Worm (Caenorhabditis elegans) whole organism, L4 larva: ENCODE measurements around the gene clec-8.
A peak's percentile ranks its signal among the peaks of the same experiment; 100 is the strongest.

Source experiments
- fkh-10 ChIP-seq: fragments of 150-350 bp; optimal IDR thresholded peaks from 2 replicates; lab custom pipeline; 2014; ENCODE audit warnings: missing biosample characterization, missing genetic modification reagents, missing genetic modification characterization
- hlh-30 ChIP-seq: sonication (generic microtip); optimal IDR thresholded peaks from 2 replicates; lab custom pipeline; 2017; ENCODE audit warnings: antibody characterized with exemption, mild to moderate bottlenecking, missing genetic modification characterization, missing compliant biosample characterization; ENCODE audit not compliant: insufficient read depth
- lin-1 ChIP-seq: fragments of 200-800 bp; sonication (Bioruptor generic); IDR thresholded peaks from 2 replicates; pipeline ENCODE4 v1.3.6; 2022; ENCODE audit warnings: missing genetic modification reagents, missing genetic modification characterization, missing compliant biosample characterization
- lin-15B ChIP-seq: fragments of 150-350 bp; sonication (generic microtip); optimal IDR thresholded peaks from 3 replicates; lab custom pipeline; 2014; ENCODE audit warnings: missing biosample characterization, missing genetic modification characterization
- lir-3 ChIP-seq: sonication (generic microtip); optimal IDR thresholded peaks from 2 replicates; lab custom pipeline; 2016; ENCODE audit warnings: mild to moderate bottlenecking, missing genetic modification characterization, missing compliant biosample characterization
- lsy-2 ChIP-seq, 2 experiments: fragments of 150-350 bp in 1 of 2; sonication (generic microtip) in 1 of 2; optimal IDR thresholded peaks; 2 replicates each; lab custom pipeline; 2014 to 2017; ENCODE audit warnings: missing biosample characterization in 2 of 2, missing genetic modification characterization in 2 of 2
- mep-1 ChIP-seq: fragments of 150-350 bp; sonication (generic microtip); optimal IDR thresholded peaks from 3 replicates; lab custom pipeline; 2014; ENCODE audit warnings: missing biosample characterization, missing genetic modification characterization
- nhr-42 ChIP-seq: fragments of 200-800 bp; sonication (Bioruptor generic); IDR thresholded peaks from 2 replicates; pipeline ENCODE4 v1.3.6; 2022; ENCODE audit warnings: missing genetic modification characterization, missing compliant biosample characterization
- nhr-77 ChIP-seq: fragments of 150-350 bp; optimal IDR thresholded peaks from 2 replicates; lab custom pipeline; 2014; ENCODE audit warnings: missing biosample characterization, missing genetic modification characterization
- php-3 ChIP-seq: fragments of 200-800 bp; sonication (Bioruptor generic); IDR thresholded peaks from 2 replicates; pipeline ENCODE4 v1.3.6; 2022; ENCODE audit warnings: missing genetic modification reagents, missing genetic modification characterization, missing compliant biosample characterization
- saeg-2 ChIP-seq: fragments of 200-800 bp; sonication (Bioruptor generic); IDR thresholded peaks from 2 replicates; pipeline ENCODE4 v1.3.6; 2022; ENCODE audit warnings: missing genetic modification reagents, missing genetic modification characterization, missing compliant biosample characterization
- snpc-4 ChIP-seq: fragments of 150-350 bp; optimal IDR thresholded peaks from 2 replicates; lab custom pipeline; 2014; ENCODE audit warnings: missing biosample characterization, missing genetic modification characterization
- unc-62 ChIP-seq, 3 experiments: fragments of 150-350 bp in 1 of 3; sonication (generic microtip); optimal IDR thresholded peaks in 2 of 3; peaks in 1 of 3; 1 replicate in 1 of 3; 2 replicates in 2 of 3; lab custom pipeline; 2014 to 2017; ENCODE audit warnings: missing biosample characterization in 3 of 3, missing genetic modification characterization in 3 of 3, missing genetic modification reagents in 3 of 3, missing genotype in 1 of 3
- ztf-11 ChIP-seq: fragments of 150-350 bp; optimal IDR thresholded peaks from 2 replicates; lab custom pipeline; 2014; ENCODE audit warnings: missing biosample characterization, missing genetic modification characterization

ce11 chrII:12615413-12615812 lies 37.6 kb upstream of the clec-8 start:
- TF ChIP-seq lin-1 (no peak), unc-62 (GFP tag; optimal IDR thresholded peaks at IDR 0.05 in 1 of 2; lab: Kevin White, UChicago) (peak in 1 of 2 experiments; percentile 93), unc-62 (tag; optimal IDR thresholded peaks at IDR 0.05; lab: Kevin White, UChicago) (no peak), nhr-42 (GFP tag; lab: Robert Waterston, UW) (no peak), ztf-11 (tag; lab: Kevin White, UChicago) (no peak), snpc-4 (no peak), lsy-2 (tag; optimal IDR thresholded peaks at IDR 0.05; lab: Kevin White, UChicago) (no peak), fkh-10 (GFP tag; lab: Kevin White, UChicago) (no peak), saeg-2 (no peak), nhr-77 (tag; lab: Kevin White, UChicago) (no peak), mep-1 (tag; lab: Kevin White, UChicago) (no peak), hlh-30 (tag; lab: Kevin White, UChicago) (peak; percentile 28), lir-3 (tag; lab: Kevin White, UChicago) (no peak), php-3 (GFP tag; lab: Robert Waterston, UW) (no peak), lin-15B (tag; lab: Kevin White, UChicago) (no peak)
